Fruit fly (Drosophila melanogaster) whole organism, pupa: ENCODE data around the gene dar1.

Experiments
- CG12605 ChIP-seq: fragments of 200-800 bp; sonication (Bioruptor generic); IDR thresholded peaks from 2 replicates; pipeline ENCODE4 v1.3.6; 2022; ENCODE audit warnings: missing biosample characterization, missing genetic modification characterization
- CG13204 ChIP-seq: fragments of 200-800 bp; sonication (Bioruptor generic); optimal IDR thresholded peaks from 2 replicates; lab custom pipeline; 2018; ENCODE audit warnings: missing biosample characterization, mild to moderate bottlenecking, missing genetic modification characterization, moderate library complexity
- CG32121 ChIP-seq: fragments of 200-800 bp; sonication (Bioruptor generic); IDR thresholded peaks from 2 replicates; pipeline ENCODE4 v1.3.6; 2022; ENCODE audit warnings: missing biosample characterization, missing genetic modification characterization
- CG4496 ChIP-seq: fragments of 200-800 bp; sonication (Bioruptor generic); IDR thresholded peaks from 3 replicates; pipeline ENCODE4 v1.3.6; 2022; ENCODE audit warnings: missing biosample characterization, missing genetic modification characterization
- CG8159 ChIP-seq: fragments of 200-800 bp; sonication (Bioruptor generic); optimal IDR thresholded peaks from 3 replicates; lab custom pipeline; 2018; ENCODE audit warnings: missing biosample characterization, mild to moderate bottlenecking, missing genetic modification characterization, moderate library complexity
- CG9948 ChIP-seq: fragments of 200-800 bp; sonication (Bioruptor generic); optimal IDR thresholded peaks from 2 replicates; lab custom pipeline; 2018; ENCODE audit warnings: missing biosample characterization, mild to moderate bottlenecking, missing genetic modification characterization, moderate library complexity
- D1 ChIP-seq: fragments of 200-800 bp; sonication (Bioruptor generic); optimal IDR thresholded peaks from 2 replicates; lab custom pipeline; 2018; ENCODE audit warnings: missing biosample characterization, mild to moderate bottlenecking, missing genetic modification characterization, moderate library complexity
- EcR ChIP-seq: fragments of 200-800 bp; sonication (Bioruptor generic); optimal IDR thresholded peaks from 3 replicates; lab custom pipeline; 2019; ENCODE audit warnings: missing biosample characterization, missing genetic modification characterization, mild to moderate bottlenecking, moderate library complexity, missing genetic modification reagents
- Ets98B ChIP-seq: fragments of 200-800 bp; sonication (Bioruptor generic); IDR thresholded peaks from 2 replicates; pipeline ENCODE4 v1.3.6; 2022; ENCODE audit warnings: missing biosample characterization, missing genetic modification characterization
- Pif1A ChIP-seq: fragments of 200-800 bp; sonication (Bioruptor generic); optimal IDR thresholded peaks from 3 replicates; lab custom pipeline; 2016; ENCODE audit warnings: missing biosample characterization, missing genetic modification characterization
- Pif1B ChIP-seq: fragments of 200-800 bp; sonication (Bioruptor generic); optimal IDR thresholded peaks from 3 replicates; lab custom pipeline; 2016; ENCODE audit warnings: missing biosample characterization, missing genetic modification characterization
- rn ChIP-seq: fragments of 200-800 bp; sonication (Bioruptor generic); IDR thresholded peaks from 2 replicates; pipeline ENCODE4 v1.3.6; 2022; ENCODE audit warnings: missing biosample characterization, missing genetic modification characterization

DNA sequence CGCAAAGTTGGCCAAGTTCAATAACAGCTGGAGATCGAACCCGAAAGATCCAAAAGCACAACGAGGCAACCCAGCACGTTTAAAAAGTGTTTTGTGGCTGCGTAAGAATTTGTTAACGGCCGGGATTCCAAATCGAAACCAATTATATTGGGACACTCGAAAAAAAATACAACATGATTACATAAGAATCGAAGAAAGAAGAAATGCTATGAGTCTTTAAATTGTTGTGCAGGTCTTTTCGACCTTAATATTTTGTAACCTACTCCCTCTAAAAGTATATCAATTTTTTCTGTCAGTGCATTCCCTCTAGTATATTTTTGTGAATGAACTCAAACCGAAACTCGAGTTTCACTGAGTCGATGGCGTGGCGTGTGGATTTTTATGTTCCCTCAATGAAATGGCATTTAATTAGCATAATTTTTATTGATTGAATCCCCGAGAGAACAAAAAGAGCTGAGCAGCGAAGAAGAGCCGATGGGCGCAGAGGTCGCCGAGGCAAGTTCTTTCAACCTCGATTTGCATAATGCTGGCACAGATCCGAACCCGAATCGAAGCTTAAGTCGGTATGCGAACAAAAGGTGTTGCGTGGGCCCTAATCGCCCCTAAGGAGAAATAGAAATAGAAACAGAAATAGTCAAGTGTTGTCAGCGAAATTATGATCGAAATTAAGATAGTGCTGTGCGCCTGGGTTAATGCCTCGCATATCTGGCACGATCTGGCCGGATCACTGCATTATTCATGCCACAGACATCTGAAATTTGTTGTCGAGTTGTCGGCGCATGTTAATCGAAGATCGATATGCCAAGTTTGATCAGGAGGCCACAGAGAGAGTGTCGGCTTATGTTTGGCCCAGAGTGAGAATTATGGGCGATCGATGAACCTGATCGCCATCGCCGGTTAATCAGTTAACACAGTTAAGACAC, 39.4 kb downstream of the dar1 start:
- TF ChIP-seq CG8159: no peak
- no peak for TF ChIP-seq CG32121 (GFP tag; lab: Robert Waterston, UW)
- TF ChIP-seq CG9948: no peak
- no peak for TF ChIP-seq Pif1B (GFP tag; lab: Kevin White, UChicago)
- no peak for TF ChIP-seq CG4496
- TF ChIP-seq Ets98B (GFP tag; lab: Robert Waterston, UW): no peak
- TF ChIP-seq EcR (GFP tag; lab: Kevin White, UChicago): no peak
- no peak for TF ChIP-seq D1 (tag; lab: Kevin White, UChicago)
- no peak for TF ChIP-seq CG12605
- TF ChIP-seq rn (GFP tag; lab: Robert Waterston, UW): no peak
- TF ChIP-seq CG13204: no peak
- no peak for TF ChIP-seq Pif1A (GFP tag; lab: Kevin White, UChicago)
